Worm (Caenorhabditis elegans) whole organism, mixed stage, embryonic: ENCODE measurements around the gene cal-8.

Experiments
- M03D4.4 ChIP-seq: sonication (generic microtip); optimal IDR thresholded peaks from 2 replicates; lab custom pipeline; 2017; ENCODE audit warnings: mild to moderate bottlenecking, missing genetic modification characterization, missing compliant biosample characterization
- bed-3 ChIP-seq: fragments of 200-800 bp; sonication (Bioruptor generic); optimal IDR thresholded peaks from 3 replicates; lab custom pipeline; 2018; ENCODE audit warnings: mild to moderate bottlenecking, missing genetic modification characterization, moderate library complexity, missing compliant biosample characterization
- blmp-1 ChIP-seq: fragments of 150-350 bp; optimal IDR thresholded peaks from 2 replicates; lab custom pipeline; 2014; ENCODE audit warnings: missing biosample characterization, missing genetic modification characterization
- ceh-43 ChIP-seq: fragments of 200-800 bp; sonication (Bioruptor generic); optimal IDR thresholded peaks from 2 replicates; lab custom pipeline; 2018; ENCODE audit warnings: mild to moderate bottlenecking, missing genetic modification characterization, moderate library complexity, missing compliant biosample characterization
- ceh-83 ChIP-seq: fragments of 200-800 bp; sonication (Bioruptor generic); optimal IDR thresholded peaks from 2 replicates; lab custom pipeline; 2018; ENCODE audit warnings: mild to moderate bottlenecking, missing genetic modification characterization, missing compliant biosample characterization
- ces-1 ChIP-seq: fragments of 150-350 bp; optimal IDR thresholded peaks from 2 replicates; lab custom pipeline; 2014; ENCODE audit warnings: missing biosample characterization, missing genetic modification reagents, missing genetic modification characterization
- cnd-1 ChIP-seq: fragments of 200-800 bp; sonication (Bioruptor generic); optimal IDR thresholded peaks from 2 replicates; lab custom pipeline; 2018; ENCODE audit warnings: mild to moderate bottlenecking, missing genetic modification characterization, missing compliant biosample characterization
- drap-1 ChIP-seq: fragments of 200-800 bp; sonication (Bioruptor generic); optimal IDR thresholded peaks from 3 replicates; lab custom pipeline; 2018; ENCODE audit warnings: mild to moderate bottlenecking, missing genetic modification characterization, missing compliant biosample characterization
- elt-1 ChIP-seq: sonication (generic microtip); optimal IDR thresholded peaks from 2 replicates; lab custom pipeline; 2017; ENCODE audit warnings: missing genetic modification characterization, mild to moderate bottlenecking, missing compliant biosample characterization, antibody characterized with exemption, moderate library complexity, borderline replicate concordance; ENCODE audit not compliant: insufficient read depth
- elt-3 ChIP-seq: fragments of 150-350 bp; optimal IDR thresholded peaks from 2 replicates; lab custom pipeline; 2014; ENCODE audit warnings: missing biosample characterization, missing genetic modification characterization
- flh-1 ChIP-seq: fragments of 200-800 bp; sonication (Bioruptor generic); optimal IDR thresholded peaks from 2 replicates; lab custom pipeline; 2018; ENCODE audit warnings: mild to moderate bottlenecking, missing genetic modification characterization, moderate library complexity, missing compliant biosample characterization
- ham-2 ChIP-seq: fragments of 200-800 bp; sonication (Bioruptor generic); optimal IDR thresholded peaks from 2 replicates; lab custom pipeline; 2018; ENCODE audit warnings: mild to moderate bottlenecking, missing genetic modification characterization, missing compliant biosample characterization
- hlh-1 ChIP-seq: fragments of 150-350 bp; optimal IDR thresholded peaks from 2 replicates; lab custom pipeline; 2014; ENCODE audit warnings: missing biosample characterization, missing genetic modification reagents, missing genetic modification characterization
- lin-13 ChIP-seq: fragments of 150-350 bp; optimal IDR thresholded peaks from 2 replicates; lab custom pipeline; 2014; ENCODE audit warnings: missing biosample characterization, missing genetic modification characterization
- lin-32 ChIP-seq: fragments of 200-800 bp; sonication (Bioruptor generic); optimal IDR thresholded peaks from 2 replicates; lab custom pipeline; 2018; ENCODE audit warnings: mild to moderate bottlenecking, missing genetic modification characterization, missing compliant biosample characterization
- lsy-2 ChIP-seq: fragments of 150-350 bp; optimal IDR thresholded peaks from 2 replicates; lab custom pipeline; 2014; ENCODE audit warnings: missing biosample characterization, missing genetic modification characterization
- mab-5 ChIP-seq: fragments of 150-350 bp; optimal IDR thresholded peaks from 2 replicates; lab custom pipeline; 2014; ENCODE audit warnings: missing biosample characterization, missing genetic modification characterization
- mep-1 ChIP-seq: fragments of 150-350 bp; optimal IDR thresholded peaks from 2 replicates; lab custom pipeline; 2017; ENCODE audit warnings: missing biosample characterization, missing genetic modification reagents, missing genetic modification characterization, inconsistent platforms
- mls-2 ChIP-seq: sonication (generic microtip); optimal IDR thresholded peaks from 2 replicates; lab custom pipeline; 2016; ENCODE audit warnings: mild to moderate bottlenecking, missing genetic modification characterization, moderate library complexity, missing compliant biosample characterization
- nhr-12 ChIP-seq: fragments of 150-350 bp; optimal IDR thresholded peaks from 2 replicates; lab custom pipeline; 2014; ENCODE audit warnings: missing biosample characterization, missing genetic modification characterization
- nhr-2 ChIP-seq: fragments of 150-350 bp; optimal IDR thresholded peaks from 2 replicates; lab custom pipeline; 2014; ENCODE audit warnings: missing biosample characterization, missing genetic modification characterization
- nhr-237 ChIP-seq: fragments of 150-350 bp; optimal IDR thresholded peaks from 2 replicates; lab custom pipeline; 2014; ENCODE audit warnings: missing biosample characterization, missing genetic modification characterization
- nhr-28 ChIP-seq: fragments of 150-350 bp; optimal IDR thresholded peaks from 2 replicates; lab custom pipeline; 2014; ENCODE audit warnings: missing biosample characterization, missing genetic modification characterization
- nhr-76 ChIP-seq: sonication (generic microtip); optimal IDR thresholded peaks from 2 replicates; lab custom pipeline; 2017; ENCODE audit warnings: missing biosample characterization, missing genetic modification characterization
- sem-2 ChIP-seq: fragments of 200-800 bp; sonication (Bioruptor generic); optimal IDR thresholded peaks from 2 replicates; lab custom pipeline; 2018; ENCODE audit warnings: mild to moderate bottlenecking, missing genetic modification characterization, missing compliant biosample characterization
- snpc-4 ChIP-seq: fragments of 150-350 bp; optimal IDR thresholded peaks from 2 replicates; lab custom pipeline; 2014; ENCODE audit warnings: missing biosample characterization, missing genetic modification characterization
- sptf-1 ChIP-seq: sonication (generic microtip); optimal IDR thresholded peaks from 2 replicates; lab custom pipeline; 2017; ENCODE audit warnings: mild to moderate bottlenecking, missing genetic modification characterization, moderate library complexity, missing compliant biosample characterization
- tbx-8 ChIP-seq: fragments of 200-800 bp; sonication (Bioruptor generic); optimal IDR thresholded peaks from 2 replicates; lab custom pipeline; 2018; ENCODE audit warnings: mild to moderate bottlenecking, missing genetic modification characterization, moderate library complexity, missing compliant biosample characterization
- unc-120 ChIP-seq: sonication (generic microtip); optimal IDR thresholded peaks from 2 replicates; lab custom pipeline; 2017; ENCODE audit warnings: missing genetic modification characterization, missing compliant biosample characterization; ENCODE audit not compliant: poor library complexity, severe bottlenecking
- unc-39 ChIP-seq: fragments of 150-350 bp; optimal IDR thresholded peaks from 2 replicates; lab custom pipeline; 2014; ENCODE audit warnings: missing biosample characterization, missing genetic modification characterization
- unc-62 ChIP-seq: fragments of 150-350 bp; optimal IDR thresholded peaks from 2 replicates; lab custom pipeline; 2014; ENCODE audit warnings: missing biosample characterization, missing genetic modification reagents, missing genetic modification characterization
- zip-8 ChIP-seq: fragments of 150-350 bp; optimal IDR thresholded peaks from 2 replicates; lab custom pipeline; 2014; ENCODE audit warnings: missing biosample characterization, missing genetic modification characterization
- ztf-11 ChIP-seq: fragments of 150-350 bp; optimal IDR thresholded peaks from 2 replicates; lab custom pipeline; 2014; ENCODE audit warnings: missing biosample characterization, missing genetic modification characterization

The cal-8 gene

DNA sequence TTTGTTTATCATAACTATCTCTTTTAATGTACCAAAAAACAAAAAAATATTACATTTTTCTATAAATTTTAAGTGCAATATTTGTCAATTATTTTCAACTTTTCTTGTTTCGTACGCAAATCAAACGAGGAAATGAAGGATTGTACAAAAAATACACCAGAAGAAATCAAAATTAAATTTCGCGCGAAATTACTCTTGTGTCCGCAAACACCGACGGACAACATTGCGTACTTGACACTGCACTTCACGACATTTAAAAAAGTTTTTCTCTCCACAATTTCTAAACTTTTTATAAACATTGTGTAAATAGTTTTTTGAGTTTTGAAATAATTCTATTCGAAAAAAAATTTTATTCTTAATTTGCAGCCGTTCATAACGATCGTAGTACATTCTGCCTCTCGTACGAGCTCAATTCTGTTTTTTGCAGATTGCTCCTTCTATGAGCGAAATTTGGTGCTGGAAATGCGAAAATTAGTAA, 7.9 kb downstream of the cal-8 start, which contains the start of gene mrps-16:
Gene mrps-16 (plus strand): TSS at position 428 of the 478 bp plus-strand sequence.
- no peak for TF ChIP-seq blmp-1 (tag; lab: Kevin White, UChicago)
- peak; percentile 73 for TF ChIP-seq lsy-2 (tag; lab: Kevin White, UChicago)
- TF ChIP-seq nhr-2 (tag; lab: Kevin White, UChicago), result no peak
- TF ChIP-seq lin-13, result peak; percentile 42
- TF ChIP-seq ceh-43 (GFP tag; lab: Kevin White, UChicago), result no peak
- no peak for TF ChIP-seq ceh-83 (GFP tag; lab: Kevin White, UChicago)
- TF ChIP-seq nhr-76 (tag; lab: Kevin White, UChicago), result no peak
- TF ChIP-seq mab-5 (tag; lab: Kevin White, UChicago), result no peak
- TF ChIP-seq nhr-237 (tag; lab: Kevin White, UChicago), result peak; percentile 34
- peak; percentile 11 for TF ChIP-seq mep-1
- no peak for TF ChIP-seq cnd-1 (tag; lab: Kevin White, UChicago)
- TF ChIP-seq ces-1, result peak; percentile 84

DNA sequence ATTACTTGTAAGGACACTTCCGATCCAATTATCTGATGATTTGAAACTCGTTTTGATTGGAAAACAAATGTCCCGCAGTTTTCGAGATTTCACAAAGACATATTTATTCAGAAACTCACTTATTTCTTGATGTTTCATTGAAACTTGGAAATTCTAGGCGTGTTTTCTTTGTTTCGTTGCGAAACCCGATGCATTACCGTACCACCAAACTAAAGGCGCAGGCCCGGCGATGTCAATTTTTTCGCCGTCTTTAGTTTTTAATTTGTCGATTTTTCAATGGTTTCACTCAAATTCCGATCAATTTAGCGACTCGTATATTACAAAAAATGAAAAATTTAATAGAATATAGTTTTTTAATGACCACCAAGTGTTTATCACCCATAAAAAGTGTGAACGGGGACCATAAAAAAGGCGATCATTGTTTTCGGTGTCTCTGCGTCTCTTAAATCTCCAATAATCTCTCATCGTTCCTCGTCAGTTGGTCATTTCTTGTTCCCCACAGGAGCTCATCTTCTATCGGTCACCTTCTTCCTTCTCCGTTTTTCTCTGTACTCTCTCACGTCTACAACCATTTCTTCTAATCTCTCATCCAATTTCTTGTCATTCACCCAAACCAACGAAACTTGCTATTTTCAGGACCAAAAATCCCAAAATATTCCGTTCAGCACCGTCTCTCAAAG, 16.0 kb downstream of the cal-8 start, which contains the start of gene clr-1:
Gene clr-1 (plus strand): TSS at position 630 of the 680 bp plus-strand sequence.
- no peak for TF ChIP-seq sem-2 (GFP tag; lab: Kevin White, UChicago)
- TF ChIP-seq hlh-1 (tag; lab: Kevin White, UChicago), result peak; percentile 74
- no peak for TF ChIP-seq M03D4.4 (tag; lab: Kevin White, UChicago)
- TF ChIP-seq nhr-237 (tag; lab: Kevin White, UChicago), result no peak
- TF ChIP-seq unc-120, result peak; percentile 27

DNA sequence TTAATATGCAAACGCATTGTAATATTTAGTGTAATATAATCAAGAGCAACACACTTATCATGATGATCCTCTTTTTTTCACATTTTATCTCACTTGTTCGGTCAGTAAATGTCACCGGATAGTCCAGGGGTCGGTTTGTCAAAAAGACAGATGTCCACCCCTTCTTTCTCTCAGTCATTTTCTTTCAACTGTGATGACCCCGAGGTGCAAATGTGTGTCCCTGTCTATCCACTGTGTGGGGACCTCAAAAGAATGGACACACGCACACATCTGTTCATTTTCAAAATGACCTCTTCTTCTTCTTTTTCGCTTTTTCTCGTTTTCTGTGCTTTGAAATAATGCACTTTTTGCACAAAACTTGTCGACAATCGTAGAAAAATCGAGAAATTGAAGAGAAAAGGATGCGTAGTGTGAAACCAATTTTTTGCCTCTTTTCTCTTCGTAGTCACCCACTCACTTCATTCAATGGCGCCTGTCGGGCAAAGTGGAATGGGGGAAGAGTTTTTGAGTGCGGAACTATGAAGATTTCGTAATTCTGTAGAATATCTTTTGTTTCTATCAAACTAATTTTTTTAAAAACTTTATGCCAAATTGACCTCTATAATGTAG, 18.0 kb downstream of the cal-8 start:
- TF ChIP-seq drap-1 (GFP tag; lab: Kevin White, UChicago) (no peak), ces-1 (no peak), nhr-2 (tag; lab: Kevin White, UChicago) (peak; percentile 98), mep-1 (no peak), zip-8 (no peak), mls-2 (tag; lab: Kevin White, UChicago) (no peak), elt-1 (tag; lab: Kevin White, UChicago) (no peak), lin-32 (GFP tag; lab: Kevin White, UChicago) (peak; percentile 24), unc-39 (tag; lab: Kevin White, UChicago) (no peak), ceh-83 (GFP tag; lab: Kevin White, UChicago) (no peak), hlh-1 (tag; lab: Kevin White, UChicago) (peak; percentile 47), nhr-237 (tag; lab: Kevin White, UChicago) (no peak), nhr-12 (no peak), nhr-76 (tag; lab: Kevin White, UChicago) (no peak), snpc-4 (tag; lab: Kevin White, UChicago) (no peak), cnd-1 (tag; lab: Kevin White, UChicago) (peak; percentile 41), bed-3 (GFP tag; lab: Kevin White, UChicago) (no peak), blmp-1 (tag; lab: Kevin White, UChicago) (no peak), lin-13 (no peak), ztf-11 (no peak), nhr-28 (tag; lab: Kevin White, UChicago) (no peak), ham-2 (GFP tag; lab: Kevin White, UChicago) (no peak), unc-120 (no peak), unc-62 (no peak), flh-1 (no peak), elt-3 (tag; lab: Kevin White, UChicago) (no peak), sem-2 (GFP tag; lab: Kevin White, UChicago) (no peak), tbx-8 (GFP tag; lab: Kevin White, UChicago) (no peak), lsy-2 (tag; lab: Kevin White, UChicago) (no peak), sptf-1 (tag; lab: Kevin White, UChicago) (no peak)
- TF ChIP-seq, all 35 proteins: peak for 4
